Fruit fly (Drosophila melanogaster) whole organism, embryonic: ENCODE data around the gene Cyp303a1.

Experiments
- Antp ChIP-seq: fragments of 200-800 bp; sonication (Bioruptor generic); optimal IDR thresholded peaks from 3 replicates; lab custom pipeline; 2016; ENCODE audit warnings: missing biosample characterization, missing genetic modification characterization
- Blimp-1 ChIP-seq: fragments of 200-800 bp; sonication (Bioruptor generic); optimal IDR thresholded peaks from 3 replicates; lab custom pipeline; 2018; ENCODE audit warnings: missing biosample characterization, missing genetic modification characterization, mild to moderate bottlenecking, moderate library complexity, missing genetic modification reagents
- CG10654 ChIP-seq: fragments of 200-800 bp; sonication (Bioruptor generic); optimal IDR thresholded peaks from 2 replicates; lab custom pipeline; 2016; ENCODE audit warnings: missing biosample characterization, missing genetic modification characterization
- CG12155 ChIP-seq: fragments of 200-800 bp; sonication (Bioruptor generic); optimal IDR thresholded peaks from 3 replicates; lab custom pipeline; 2016; ENCODE audit warnings: missing biosample characterization, missing genetic modification characterization
- CG14667 ChIP-seq: fragments of 200-800 bp; sonication (Bioruptor generic); IDR thresholded peaks from 2 replicates; pipeline ENCODE4 v1.3.6; 2022; ENCODE audit warnings: missing biosample characterization, missing genetic modification characterization
- CG1529 ChIP-seq: fragments of 200-800 bp; sonication (Bioruptor generic); optimal IDR thresholded peaks from 3 replicates; lab custom pipeline; 2018; ENCODE audit warnings: missing biosample characterization, missing genetic modification characterization
- CG17612 ChIP-seq: fragments of 200-800 bp; sonication (Bioruptor generic); IDR thresholded peaks from 2 replicates; pipeline ENCODE4 v1.3.6; 2022; ENCODE audit warnings: missing biosample characterization, missing genetic modification characterization
- CG17829 ChIP-seq: fragments of 200-800 bp; optimal IDR thresholded peaks from 2 replicates; lab custom pipeline; 2019; ENCODE audit warnings: missing biosample characterization, mild to moderate bottlenecking, missing genetic modification characterization, moderate library complexity
- CG18619 ChIP-seq: fragments of 200-800 bp; sonication (Bioruptor generic); optimal IDR thresholded peaks from 3 replicates; lab custom pipeline; 2017; ENCODE audit warnings: missing biosample characterization, mild to moderate bottlenecking, missing genetic modification characterization
- CG30020 ChIP-seq: fragments of 200-800 bp; optimal IDR thresholded peaks from 2 replicates; lab custom pipeline; 2019; ENCODE audit warnings: missing biosample characterization, mild to moderate bottlenecking, missing genetic modification characterization, moderate library complexity
- CG31224 ChIP-seq: fragments of 200-800 bp; sonication (Bioruptor generic); IDR thresholded peaks from 2 replicates; pipeline ENCODE4 v1.3.6; 2022; ENCODE audit warnings: missing biosample characterization, missing genetic modification characterization
- CG32767 ChIP-seq: fragments of 200-800 bp; sonication (Bioruptor generic); IDR thresholded peaks from 2 replicates; pipeline ENCODE4 v1.3.6; 2022; ENCODE audit warnings: missing biosample characterization, missing genetic modification characterization
- CG3281 ChIP-seq: fragments of 200-800 bp; sonication (Bioruptor generic); optimal IDR thresholded peaks from 3 replicates; lab custom pipeline; 2017; ENCODE audit warnings: missing biosample characterization, mild to moderate bottlenecking, missing genetic modification characterization
- CG4617 ChIP-seq: fragments of 200-800 bp; sonication (Bioruptor generic); optimal IDR thresholded peaks from 3 replicates; lab custom pipeline; 2016; ENCODE audit warnings: missing biosample characterization, missing genetic modification characterization, borderline replicate concordance
- CG4707 ChIP-seq: fragments of 200-800 bp; sonication (Bioruptor generic); optimal IDR thresholded peaks from 2 replicates; lab custom pipeline; 2018; ENCODE audit warnings: missing biosample characterization, mild to moderate bottlenecking, missing genetic modification characterization, moderate library complexity
- CG4730 ChIP-seq: fragments of 200-800 bp; sonication (Bioruptor generic); IDR thresholded peaks from 2 replicates; pipeline ENCODE4 v1.3.6; 2022; ENCODE audit warnings: missing biosample characterization, missing genetic modification characterization
- CG4854 ChIP-seq: fragments of 200-800 bp; sonication (Bioruptor generic); optimal IDR thresholded peaks from 2 replicates; lab custom pipeline; 2016; ENCODE audit warnings: missing biosample characterization, missing genetic modification characterization, inconsistent platforms
- CG6254 ChIP-seq: fragments of 200-800 bp; sonication (Bioruptor generic); optimal IDR thresholded peaks from 3 replicates; lab custom pipeline; 2017; ENCODE audit warnings: mild to moderate bottlenecking, missing biosample characterization, missing genetic modification reagents, missing genetic modification characterization
- CG6272 ChIP-seq: fragments of 200-800 bp; sonication (Bioruptor generic); IDR thresholded peaks from 2 replicates; pipeline ENCODE4 v1.3.6; 2022; ENCODE audit warnings: missing biosample characterization, missing genetic modification characterization
- CG6683 ChIP-seq: fragments of 200-800 bp; sonication (Bioruptor generic); optimal IDR thresholded peaks from 2 replicates; lab custom pipeline; 2017; ENCODE audit warnings: missing biosample characterization, mild to moderate bottlenecking, missing genetic modification characterization, missing genetic modification reagents
- CG7928 ChIP-seq: fragments of 200-800 bp; sonication (Bioruptor generic); optimal IDR thresholded peaks from 2 replicates; lab custom pipeline; 2017; ENCODE audit warnings: missing biosample characterization, mild to moderate bottlenecking, missing genetic modification characterization
- CG9817 ChIP-seq: fragments of 200-800 bp; sonication (Bioruptor generic); optimal IDR thresholded peaks from 2 replicates; lab custom pipeline; 2018; ENCODE audit warnings: missing biosample characterization, mild to moderate bottlenecking, missing genetic modification characterization, moderate library complexity
- CkIIα-i1 ChIP-seq: fragments of 200-800 bp; sonication (Bioruptor generic); IDR thresholded peaks from 2 replicates; pipeline ENCODE4 v1.3.6; 2022; ENCODE audit warnings: missing biosample characterization, missing genetic modification characterization
- CrebB ChIP-seq: fragments of 200-800 bp; sonication (Bioruptor generic); optimal IDR thresholded peaks from 3 replicates; lab custom pipeline; 2018; ENCODE audit warnings: missing biosample characterization, mild to moderate bottlenecking, missing genetic modification characterization
- Drgx ChIP-seq: fragments of 200-800 bp; sonication (Bioruptor generic); IDR thresholded peaks from 2 replicates; pipeline ENCODE4 v1.3.6; 2022; ENCODE audit warnings: missing biosample characterization, missing genetic modification characterization
- Ets97D ChIP-seq: fragments of 200-800 bp; sonication (Bioruptor generic); optimal IDR thresholded peaks from 3 replicates; lab custom pipeline; 2016; ENCODE audit warnings: missing biosample characterization, missing genetic modification characterization
- H15 ChIP-seq: fragments of 200-800 bp; sonication (Bioruptor generic); IDR thresholded peaks from 3 replicates; pipeline ENCODE4 v1.3.6; 2022; ENCODE audit warnings: missing biosample characterization, missing genetic modification characterization
- MBD-R2 ChIP-seq: fragments of 200-800 bp; sonication (Bioruptor generic); IDR thresholded peaks from 2 replicates; pipeline ENCODE4 v1.3.6; 2022; ENCODE audit warnings: missing biosample characterization, missing genetic modification characterization
- Mad ChIP-seq: fragments of 200-800 bp; sonication (Bioruptor generic); optimal IDR thresholded peaks from 2 replicates; lab custom pipeline; 2016; ENCODE audit warnings: missing biosample characterization, missing genetic modification characterization
- NC2β ChIP-seq: fragments of 200-800 bp; sonication (Bioruptor generic); optimal IDR thresholded peaks from 2 replicates; lab custom pipeline; 2016; ENCODE audit warnings: missing biosample characterization, missing genetic modification characterization
- NFAT ChIP-seq: fragments of 200-800 bp; sonication (Bioruptor generic); IDR thresholded peaks from 2 replicates; pipeline ENCODE4 v1.3.6; 2022; ENCODE audit warnings: missing biosample characterization, missing genetic modification characterization
- NfI ChIP-seq: fragments of 200-800 bp; sonication (Bioruptor generic); optimal IDR thresholded peaks from 3 replicates; lab custom pipeline; 2018; ENCODE audit warnings: missing biosample characterization, mild to moderate bottlenecking, missing genetic modification characterization, moderate library complexity
- Opbp ChIP-seq: fragments of 200-800 bp; sonication (Bioruptor generic); IDR thresholded peaks from 3 replicates; pipeline ENCODE4 v1.3.6; 2022; ENCODE audit warnings: missing biosample characterization, missing genetic modification characterization; ENCODE audit not compliant: partially characterized antibody
- Sox100B ChIP-seq: fragments of 200-800 bp; sonication (Bioruptor generic); optimal IDR thresholded peaks from 3 replicates; lab custom pipeline; 2018; ENCODE audit warnings: missing biosample characterization, mild to moderate bottlenecking, missing genetic modification characterization
- caup ChIP-seq: fragments of 200-800 bp; sonication (Bioruptor generic); optimal IDR thresholded peaks from 3 replicates; lab custom pipeline; 2017; ENCODE audit warnings: missing biosample characterization, mild to moderate bottlenecking, missing genetic modification characterization, moderate library complexity; ENCODE audit not compliant: severe bottlenecking
- dan ChIP-seq: fragments of 200-800 bp; sonication (Bioruptor generic); IDR thresholded peaks from 2 replicates; pipeline ENCODE4 v1.3.6; 2022; ENCODE audit warnings: missing biosample characterization, missing genetic modification characterization
- disco-r ChIP-seq: fragments of 200-800 bp; sonication (Bioruptor generic); optimal IDR thresholded peaks from 2 replicates; lab custom pipeline; 2016; ENCODE audit warnings: missing biosample characterization, missing genetic modification characterization
- dpn ChIP-seq, 2 experiments: fragments of 200-800 bp; sonication (Bioruptor generic); optimal IDR thresholded peaks; 3 replicates each; lab custom pipeline; 2016; ENCODE audit warnings: missing biosample characterization in 2 of 2, missing genetic modification characterization in 2 of 2
- fd3F ChIP-seq: fragments of 200-800 bp; sonication (Bioruptor generic); optimal IDR thresholded peaks from 2 replicates; lab custom pipeline; 2018; ENCODE audit warnings: missing biosample characterization, mild to moderate bottlenecking, missing genetic modification characterization, moderate library complexity
- gem ChIP-seq: fragments of 200-800 bp; sonication (Bioruptor generic); optimal IDR thresholded peaks from 2 replicates; lab custom pipeline; 2019; ENCODE audit warnings: missing biosample characterization, mild to moderate bottlenecking, missing genetic modification characterization, moderate library complexity
- h ChIP-seq: fragments of >200 bp; optimal IDR thresholded peaks from 2 replicates; lab custom pipeline; 2017
- klu ChIP-seq: fragments of 200-800 bp; sonication (Bioruptor generic); IDR thresholded peaks from 2 replicates; pipeline ENCODE4 v1.3.6; 2022; ENCODE audit warnings: missing biosample characterization, missing genetic modification characterization
- maf-S ChIP-seq: fragments of 200-800 bp; sonication (Bioruptor generic); optimal IDR thresholded peaks from 2 replicates; lab custom pipeline; 2016; ENCODE audit warnings: missing biosample characterization, missing genetic modification characterization
- mld ChIP-seq: fragments of 200-800 bp; sonication (Bioruptor generic); IDR thresholded peaks from 3 replicates; pipeline ENCODE4 v1.3.6; 2022; ENCODE audit warnings: missing biosample characterization, missing genetic modification characterization; ENCODE audit not compliant: partially characterized antibody
- nerfin-1 ChIP-seq: fragments of 200-800 bp; sonication (Bioruptor generic); optimal IDR thresholded peaks from 3 replicates; lab custom pipeline; 2019; ENCODE audit warnings: missing biosample characterization, mild to moderate bottlenecking, missing genetic modification characterization, moderate library complexity
- nom ChIP-seq: fragments of 200-800 bp; sonication (Bioruptor generic); optimal IDR thresholded peaks from 2 replicates; lab custom pipeline; 2017; ENCODE audit warnings: missing biosample characterization, missing genetic modification characterization, mild to moderate bottlenecking, moderate library complexity, missing genetic modification reagents
- pb ChIP-seq: fragments of 200-800 bp; sonication (Bioruptor generic); optimal IDR thresholded peaks from 3 replicates; lab custom pipeline; 2016; ENCODE audit warnings: missing biosample characterization, missing genetic modification characterization
- peb ChIP-seq: fragments of 200-800 bp; sonication (Bioruptor generic); IDR thresholded peaks from 2 replicates; pipeline ENCODE4 v1.3.6; 2022; ENCODE audit warnings: missing biosample characterization, missing genetic modification characterization
- pho ChIP-seq: fragments of 200-800 bp; sonication (Bioruptor generic); optimal IDR thresholded peaks from 2 replicates; lab custom pipeline; 2016; ENCODE audit warnings: missing biosample characterization, missing genetic modification characterization
- slou ChIP-seq: fragments of 200-800 bp; sonication (Bioruptor generic); optimal IDR thresholded peaks from 3 replicates; lab custom pipeline; 2016; ENCODE audit warnings: missing biosample characterization, missing genetic modification characterization

The Cyp303a1 gene

DNA sequence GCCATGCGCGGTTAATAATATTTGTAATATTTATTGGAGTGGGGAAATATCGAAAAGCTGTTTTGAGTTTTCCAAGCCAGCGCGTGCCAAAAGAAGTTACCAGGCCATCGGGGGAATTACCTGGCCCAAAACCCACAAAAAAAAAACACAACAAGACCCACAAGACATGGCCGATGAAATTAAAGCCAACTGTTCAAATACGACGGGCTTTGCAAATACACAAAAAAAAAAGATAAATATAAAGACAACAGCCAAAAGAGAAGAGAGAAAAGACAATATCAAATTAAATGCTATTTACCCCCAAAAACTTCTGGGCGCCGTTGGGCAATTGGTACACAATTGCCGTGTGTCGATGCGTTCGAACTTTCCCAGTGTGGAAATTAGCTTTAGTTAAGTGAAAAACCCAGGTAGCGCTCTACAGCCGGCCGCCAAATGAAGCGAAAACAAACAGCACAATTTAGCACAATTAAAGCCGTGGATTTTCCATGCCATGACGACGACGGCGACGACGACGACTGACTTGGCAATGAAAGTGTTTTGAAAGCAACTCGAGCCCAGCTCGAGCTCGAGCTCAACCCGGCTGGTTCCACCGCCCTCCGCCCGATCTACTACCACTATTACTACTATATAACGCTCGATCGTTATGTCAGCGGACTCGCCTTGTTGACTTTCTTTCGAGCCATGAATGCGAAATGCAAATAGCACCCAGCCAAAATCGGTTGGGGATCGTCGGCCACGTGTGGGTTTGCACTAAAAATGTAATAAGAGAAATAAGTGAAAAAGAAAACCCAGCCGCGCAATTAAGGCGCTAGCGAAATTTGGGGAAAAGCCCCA lies 24.0 kb downstream of the Cyp303a1 start (continued):
- TF ChIP-seq disco-r (GFP tag; lab: Kevin White, UChicago) (no peak), CG6683 (GFP tag; lab: Kevin White, UChicago) (no peak), CG7928 (GFP tag; lab: Kevin White, UChicago) (no peak), peb (GFP tag; lab: Robert Waterston, UW) (no peak), NFAT (0 out of 2 replicates have a peak, but pooled peaks have one; percentile 34), fd3F (GFP tag; lab: Kevin White, UChicago) (peak; percentile 46), caup (peak; percentile 84), Antp (no peak), nerfin-1 (tag; lab: Kevin White, UChicago) (peak; percentile 28), Drgx (GFP tag; lab: Robert Waterston, UW) (no peak), MBD-R2 (GFP tag; lab: Robert Waterston, UW) (no peak; the same call in 1 of the 2 replicates), CrebB (tag; lab: Kevin White, UChicago) (peak; percentile 43), CG3281 (GFP tag; lab: Kevin White, UChicago) (peak; percentile 11), slou (no peak), CG4730 (no peak), CG14667 (GFP tag; lab: Robert Waterston, UW) (no peak), pb (GFP tag; lab: Kevin White, UChicago) (no peak), CG1529 (GFP tag; lab: Kevin White, UChicago) (peak; percentile 41), mld (GFP tag; lab: Robert Waterston, UW) (no peak), maf-S (GFP tag; lab: Kevin White, UChicago) (peak; percentile 12), CG9817 (tag; lab: Kevin White, UChicago) (peak; percentile 18), dpn (GFP tag; optimal IDR thresholded peaks at IDR 0.05; lab: Kevin White, UChicago) (peak; percentile 19 to 39), CkIIα-i1 (GFP tag; lab: Robert Waterston, UW) (no peak), CG12155 (GFP tag; lab: Kevin White, UChicago) (peak; percentile 25), CG31224 (GFP tag; lab: Robert Waterston, UW) (no peak), CG4617 (GFP tag; lab: Kevin White, UChicago) (no peak), Blimp-1 (GFP tag; lab: Kevin White, UChicago) (no peak), dan (GFP tag; lab: Robert Waterston, UW) (no peak), CG32767 (GFP tag; lab: Robert Waterston, UW) (0 out of 2 replicates have a peak, but pooled peaks have one; percentile 12), klu (no peak), NfI (GFP tag; lab: Kevin White, UChicago) (no peak), H15 (GFP tag; lab: Robert Waterston, UW) (no peak), Opbp (GFP tag; lab: Robert Waterston, UW) (no peak), CG6272 (GFP tag; lab: Robert Waterston, UW) (no peak), CG4707 (GFP tag; lab: Kevin White, UChicago) (peak; percentile 54), nom (GFP tag; lab: Kevin White, UChicago) (no peak), NC2β (GFP tag; lab: Kevin White, UChicago) (no peak), Sox100B (GFP tag; lab: Kevin White, UChicago) (peak; percentile 45), Ets97D (no peak), CG17829 (tag; lab: Kevin White, UChicago) (no peak), CG4854 (GFP tag; lab: Kevin White, UChicago) (no peak), CG18619 (GFP tag; lab: Kevin White, UChicago) (peak; percentile 40), pho (peak; percentile 39), CG6254 (GFP tag; lab: Kevin White, UChicago) (no peak), CG17612 (GFP tag; lab: Robert Waterston, UW) (no peak), Mad (GFP tag; lab: Kevin White, UChicago) (no peak), h (lab: Kevin White, UChicago) (no peak), gem (tag; lab: Kevin White, UChicago) (peak; percentile 53), CG30020 (tag; lab: Kevin White, UChicago) (no peak), CG10654 (GFP tag; lab: Kevin White, UChicago) (peak; percentile 43)
